Fruit fly (Drosophila melanogaster): ENCODE data around the gene CG16986.

Gene CG16986

DNA sequence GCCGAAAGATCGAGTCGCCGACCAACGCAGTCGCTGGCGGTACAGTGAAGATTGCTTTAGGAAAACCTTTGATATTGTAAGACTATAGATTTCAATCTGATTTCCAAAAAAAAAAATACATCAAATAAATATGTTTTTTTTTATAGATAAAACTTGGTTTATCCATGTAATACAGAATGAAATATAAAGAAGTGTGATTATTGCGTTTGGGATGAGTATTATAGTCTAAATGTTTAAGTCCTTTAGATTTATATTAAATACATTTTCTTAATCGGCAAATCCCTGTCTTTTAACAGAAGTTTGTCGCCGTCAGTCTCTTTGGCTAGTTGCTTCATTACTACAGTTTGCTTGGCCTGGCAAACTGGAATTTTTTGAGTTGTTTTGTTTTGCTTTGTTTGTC is 18.3 kb upstream of the CG16986 start:
- TF ChIP-seq CG7101 (tag; optimal IDR thresholded peaks at IDR 0.05) (no peak), ovo (GFP tag; optimal IDR thresholded peaks at IDR 0.05) (no peak), Hr96 (GFP tag; optimal IDR thresholded peaks at IDR 0.05) (no peak), CG12768 (GFP tag; optimal IDR thresholded peaks at IDR 0.05) (no peak), CG11617 (GFP tag; optimal IDR thresholded peaks at IDR 0.05) (no peak), CG7045 (GFP tag; optimal IDR thresholded peaks at IDR 0.05) (no peak), cic (GFP tag; optimal IDR thresholded peaks at IDR 0.05) (no peak), tj (GFP tag; optimal IDR thresholded peaks at IDR 0.05) (no peak), bab1 (GFP tag; optimal IDR thresholded peaks at IDR 0.05) (no peak), CG14711 (tag; optimal IDR thresholded peaks at IDR 0.05) (no peak), CG33017 (tag; optimal IDR thresholded peaks at IDR 0.05) (no peak)

DNA sequence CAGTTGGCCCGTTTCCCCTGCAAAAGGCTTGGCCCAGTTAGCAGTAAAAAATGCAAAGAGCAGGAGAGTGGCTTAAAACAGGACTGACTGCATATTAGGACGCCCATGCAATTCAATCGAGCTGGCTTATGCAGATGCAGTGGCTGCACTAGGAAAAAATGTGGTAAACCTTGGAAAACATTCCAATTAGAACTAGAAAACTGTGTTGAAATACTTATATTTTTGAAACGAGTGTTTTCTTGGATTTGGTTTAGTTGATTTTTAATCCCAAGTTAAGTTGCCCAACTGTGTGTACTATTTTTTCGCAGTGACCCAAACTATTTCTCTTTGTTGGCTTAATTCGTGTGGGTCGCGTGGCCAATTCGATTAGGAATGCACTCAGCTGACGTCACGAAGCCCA is 17.8 kb upstream of the CG16986 start:
- no peak for TF ChIP-seq Hr96 (GFP tag; optimal IDR thresholded peaks at IDR 0.05)

- TF ChIP-seq CG12768 (GFP tag; optimal IDR thresholded peaks at IDR 0.05) = peak; percentile 13
- TF ChIP-seq cnc (optimal IDR thresholded peaks at IDR 0.05) = no peak
- TF ChIP-seq pad (GFP tag; optimal IDR thresholded peaks at IDR 0.05) = no peak
- no peak for TF ChIP-seq CG5204 (GFP tag; optimal IDR thresholded peaks at IDR 0.05)
- peak; percentile 83 for TF ChIP-seq kay (GFP tag; ENCODE audit: borderline replicate concordance)
- peak; percentile 28 for TF ChIP-seq tj (GFP tag; optimal IDR thresholded peaks at IDR 0.05)
- no peak for TF ChIP-seq ovo (GFP tag; optimal IDR thresholded peaks at IDR 0.05)
- no peak for TF ChIP-seq Hr96 (GFP tag; optimal IDR thresholded peaks at IDR 0.05)
- TF ChIP-seq CG7101 (tag; optimal IDR thresholded peaks at IDR 0.05) = peak; percentile 24
- no peak for TF ChIP-seq CG7045 (GFP tag; optimal IDR thresholded peaks at IDR 0.05)
- TF ChIP-seq CG14711 (tag; optimal IDR thresholded peaks at IDR 0.05) = peak; percentile 25
- no peak for TF ChIP-seq Mnt (GFP tag; optimal IDR thresholded peaks at IDR 0.05)
- TF ChIP-seq Clk (GFP tag; optimal IDR thresholded peaks at IDR 0.05) = no peak
- no peak for TF ChIP-seq Crg-1 (GFP tag; optimal IDR thresholded peaks at IDR 0.05)
- TF ChIP-seq toe (GFP tag; optimal IDR thresholded peaks at IDR 0.05) = no peak
- no peak for TF ChIP-seq cic (GFP tag; optimal IDR thresholded peaks at IDR 0.05)
Measured at dm6 chr3L:2582753-2583536, 17.2 kb upstream of the CG16986 start.

- TF ChIP-seq CG7045 (GFP tag; optimal IDR thresholded peaks at IDR 0.05) (no peak), CG7101 (tag; optimal IDR thresholded peaks at IDR 0.05) (no peak), Hr96 (GFP tag; optimal IDR thresholded peaks at IDR 0.05) (no peak), cic (GFP tag; optimal IDR thresholded peaks at IDR 0.05) (no peak), Crg-1 (GFP tag; optimal IDR thresholded peaks at IDR 0.05) (no peak), bab1 (GFP tag; optimal IDR thresholded peaks at IDR 0.05) (no peak)
Measured at dm6 chr3L:2583537-2583870, 16.6 kb upstream of the CG16986 start.

DNA sequence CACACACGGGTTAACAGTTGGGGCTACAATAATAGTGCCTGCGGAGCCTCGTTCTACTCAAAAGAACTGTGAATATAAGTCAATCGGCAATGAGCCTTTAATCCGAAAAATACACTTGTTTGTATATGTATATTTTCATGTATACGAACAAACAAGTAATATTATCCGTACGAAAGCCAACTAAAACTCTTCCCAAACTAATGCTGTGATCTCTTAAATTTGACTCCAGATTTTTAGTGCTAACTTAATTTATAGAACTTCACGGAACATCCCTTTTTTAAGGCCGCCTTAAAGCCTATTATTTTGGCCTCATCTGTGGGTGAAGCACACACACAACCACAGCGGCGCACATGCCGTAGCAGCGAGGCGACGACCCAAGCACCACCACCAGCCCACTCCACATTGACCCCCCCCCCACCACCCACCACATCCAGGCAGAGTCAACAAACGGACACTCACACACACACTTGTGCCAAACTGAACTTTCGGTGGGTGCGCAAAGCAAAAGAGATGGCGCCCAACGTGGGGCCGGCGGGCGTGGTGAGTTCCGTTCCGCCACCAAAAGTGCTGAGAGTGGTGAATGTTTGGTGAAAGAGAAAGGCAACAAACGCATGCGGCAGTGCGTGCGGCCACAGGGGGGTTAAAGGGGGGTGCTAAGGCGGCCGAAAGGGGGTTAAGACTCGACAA is 15.9 kb upstream of the CG16986 start:
- TF ChIP-seq CG12768 (GFP tag; optimal IDR thresholded peaks at IDR 0.05) = peak; percentile 22
- TF ChIP-seq CG1620 (GFP tag; optimal IDR thresholded peaks at IDR 0.05) = no peak
- TF ChIP-seq pad (GFP tag; optimal IDR thresholded peaks at IDR 0.05) = peak; percentile 20
- no peak for TF ChIP-seq Hr96 (GFP tag; optimal IDR thresholded peaks at IDR 0.05)
- TF ChIP-seq kay (GFP tag; ENCODE audit: borderline replicate concordance) = no peak
- peak; percentile 3 for TF ChIP-seq CG7045 (GFP tag; optimal IDR thresholded peaks at IDR 0.05)

DNA sequence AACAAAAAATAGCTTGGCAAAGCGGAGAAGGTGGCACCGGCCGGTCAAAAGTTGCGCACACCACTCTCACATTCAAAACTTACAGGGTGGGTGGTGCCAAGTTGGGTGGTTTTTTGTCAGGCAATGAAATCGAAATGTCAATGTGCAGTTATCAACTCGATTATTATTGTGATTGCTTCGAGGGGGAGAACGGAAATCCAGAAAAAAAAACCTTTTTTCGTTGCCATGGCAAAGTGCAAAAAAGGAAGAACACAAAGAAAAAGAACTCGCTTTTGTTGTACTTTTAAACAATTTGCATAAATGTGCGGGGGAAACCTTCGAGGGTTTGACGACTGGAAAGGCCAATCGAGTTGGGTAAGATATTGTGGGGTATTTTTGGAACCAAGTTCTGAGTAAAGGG is 15.3 kb upstream of the CG16986 start:
- TF ChIP-seq CG33017 (tag; optimal IDR thresholded peaks at IDR 0.05) (no peak), Mnt (GFP tag; optimal IDR thresholded peaks at IDR 0.05) (no peak), Crg-1 (GFP tag; optimal IDR thresholded peaks at IDR 0.05) (no peak), toe (GFP tag; optimal IDR thresholded peaks at IDR 0.05) (no peak), CG1620 (GFP tag; optimal IDR thresholded peaks at IDR 0.05) (no peak), CG11617 (GFP tag; optimal IDR thresholded peaks at IDR 0.05) (no peak), CG7045 (GFP tag; optimal IDR thresholded peaks at IDR 0.05) (no peak), tj (GFP tag; optimal IDR thresholded peaks at IDR 0.05) (no peak), CG12768 (GFP tag; optimal IDR thresholded peaks at IDR 0.05) (no peak), kay (GFP tag; ENCODE audit: borderline replicate concordance) (no peak), cic (GFP tag; optimal IDR thresholded peaks at IDR 0.05) (no peak), pad (GFP tag; optimal IDR thresholded peaks at IDR 0.05) (no peak), Clk (GFP tag; optimal IDR thresholded peaks at IDR 0.05) (no peak), CG14711 (tag; optimal IDR thresholded peaks at IDR 0.05) (no peak), CG5204 (GFP tag; optimal IDR thresholded peaks at IDR 0.05) (no peak), bab1 (GFP tag; optimal IDR thresholded peaks at IDR 0.05) (no peak), ovo (GFP tag; optimal IDR thresholded peaks at IDR 0.05) (no peak), cnc (optimal IDR thresholded peaks at IDR 0.05) (no peak), Hr96 (GFP tag; optimal IDR thresholded peaks at IDR 0.05) (no peak)
